Worm (Caenorhabditis elegans) whole organism, late embryonic: ENCODE data around the gene C15C8.7.
A peak's percentile ranks its signal among the peaks of the same experiment; 100 is the strongest.

Source experiments
- C08G9.2 ChIP-seq: sonication (generic microtip); optimal IDR thresholded peaks from 2 replicates; lab custom pipeline; 2016; ENCODE audit warnings: mild to moderate bottlenecking, missing genetic modification characterization, moderate library complexity, missing compliant biosample characterization
- K02D7.2 ChIP-seq: sonication (generic microtip); optimal IDR thresholded peaks from 2 replicates; lab custom pipeline; 2017; ENCODE audit warnings: mild to moderate bottlenecking, missing genetic modification characterization, missing compliant biosample characterization
- Y22D7AL.16 ChIP-seq: sonication (generic microtip); optimal IDR thresholded peaks from 2 replicates; lab custom pipeline; 2016; ENCODE audit warnings: missing genetic modification characterization, missing compliant biosample characterization
- ahr-1 ChIP-seq: sonication (generic microtip); optimal IDR thresholded peaks from 2 replicates; lab custom pipeline; 2016; ENCODE audit warnings: missing genetic modification characterization, missing compliant biosample characterization
- ama-1 ChIP-seq: fragments of 150-350 bp; optimal IDR thresholded peaks from 2 replicates; lab custom pipeline; 2014
- ceh-18 ChIP-seq: sonication (generic microtip); optimal IDR thresholded peaks from 2 replicates; lab custom pipeline; 2016; ENCODE audit warnings: missing genetic modification characterization, missing compliant biosample characterization
- ceh-19 ChIP-seq: fragments of 200-800 bp; sonication (Bioruptor generic); optimal IDR thresholded peaks from 2 replicates; lab custom pipeline; 2018; ENCODE audit warnings: mild to moderate bottlenecking, missing genetic modification characterization, missing compliant biosample characterization
- ceh-22 ChIP-seq: sonication (generic microtip); optimal IDR thresholded peaks from 2 replicates; lab custom pipeline; 2017; ENCODE audit warnings: missing biosample characterization, missing genetic modification characterization
- ceh-45 ChIP-seq: fragments of 200-800 bp; sonication (Bioruptor generic); IDR thresholded peaks from 2 replicates; pipeline ENCODE4 v1.3.6; 2022; ENCODE audit warnings: missing genetic modification reagents, missing genetic modification characterization, missing compliant biosample characterization
- ceh-6 ChIP-seq: fragments of 200-800 bp; sonication (Bioruptor generic); optimal IDR thresholded peaks from 2 replicates; lab custom pipeline; 2018; ENCODE audit warnings: mild to moderate bottlenecking, missing genetic modification characterization, missing compliant biosample characterization
- ceh-9 ChIP-seq: sonication (generic microtip); optimal IDR thresholded peaks from 2 replicates; lab custom pipeline; 2016; ENCODE audit warnings: mild to moderate bottlenecking, missing genetic modification characterization, inconsistent platforms, missing compliant biosample characterization
- che-1 ChIP-seq: sonication (generic microtip); optimal IDR thresholded peaks from 2 replicates; lab custom pipeline; 2016; ENCODE audit warnings: mild to moderate bottlenecking, missing genetic modification characterization, missing compliant biosample characterization
- dmd-4 ChIP-seq: sonication (generic microtip); optimal IDR thresholded peaks from 2 replicates; lab custom pipeline; 2016; ENCODE audit warnings: borderline replicate concordance, missing genetic modification characterization, missing compliant biosample characterization
- dve-1 ChIP-seq: sonication (generic microtip); optimal IDR thresholded peaks from 2 replicates; lab custom pipeline; 2017; ENCODE audit warnings: antibody characterized with exemption, mild to moderate bottlenecking, missing genetic modification characterization, missing compliant biosample characterization
- ets-4 ChIP-seq: sonication (generic microtip); optimal IDR thresholded peaks from 2 replicates; lab custom pipeline; 2016; ENCODE audit warnings: missing genetic modification characterization, missing compliant biosample characterization
- eyg-1 ChIP-seq: sonication (generic microtip); optimal IDR thresholded peaks from 2 replicates; lab custom pipeline; 2016; ENCODE audit warnings: missing genotype, missing genetic modification characterization, missing compliant biosample characterization
- fax-1 ChIP-seq: sonication (generic microtip); optimal IDR thresholded peaks from 2 replicates; lab custom pipeline; 2016; ENCODE audit warnings: missing genotype, missing genetic modification characterization, missing compliant biosample characterization
- fkh-6 ChIP-seq: sonication (generic microtip); optimal IDR thresholded peaks from 2 replicates; lab custom pipeline; 2016; ENCODE audit warnings: missing genetic modification characterization, missing compliant biosample characterization
- gmeb-2 ChIP-seq: sonication (generic microtip); optimal IDR thresholded peaks from 2 replicates; lab custom pipeline; 2016; ENCODE audit warnings: missing genetic modification characterization, inconsistent platforms, missing compliant biosample characterization
- hlh-30 ChIP-seq: sonication (generic microtip); optimal IDR thresholded peaks from 2 replicates; lab custom pipeline; 2017; ENCODE audit warnings: antibody characterized with exemption, missing genetic modification characterization, missing compliant biosample characterization; ENCODE audit not compliant: insufficient read depth
- lim-6 ChIP-seq: sonication (generic microtip); optimal IDR thresholded peaks from 2 replicates; lab custom pipeline; 2016; ENCODE audit warnings: missing genetic modification characterization, missing compliant biosample characterization
- madf-2 ChIP-seq: sonication (generic microtip); optimal IDR thresholded peaks from 2 replicates; lab custom pipeline; 2017; ENCODE audit warnings: missing genetic modification characterization, missing compliant biosample characterization
- mec-3 ChIP-seq: sonication (generic microtip); optimal IDR thresholded peaks from 2 replicates; lab custom pipeline; 2016; ENCODE audit warnings: borderline replicate concordance, missing genetic modification characterization, missing compliant biosample characterization
- npax-4 ChIP-seq: sonication (generic microtip); optimal IDR thresholded peaks from 2 replicates; lab custom pipeline; 2016; ENCODE audit warnings: missing genetic modification characterization, missing compliant biosample characterization
- odd-2 ChIP-seq: sonication (generic microtip); optimal IDR thresholded peaks from 2 replicates; lab custom pipeline; 2017; ENCODE audit warnings: antibody characterized with exemption, mild to moderate bottlenecking, missing genetic modification characterization, missing compliant biosample characterization
- pax-1 ChIP-seq: fragments of 150-350 bp; optimal IDR thresholded peaks from 2 replicates; lab custom pipeline; 2014; ENCODE audit warnings: missing biosample characterization, missing genetic modification characterization
- pha-2 ChIP-seq: sonication (generic microtip); optimal IDR thresholded peaks from 2 replicates; lab custom pipeline; 2017; ENCODE audit warnings: mild to moderate bottlenecking, missing genetic modification characterization, missing compliant biosample characterization
- pha-4 ChIP-seq: fragments of 150-350 bp; optimal IDR thresholded peaks from 2 replicates; lab custom pipeline; 2018; ENCODE audit warnings: missing biosample characterization, missing genetic modification reagents, missing genetic modification characterization
- pros-1 ChIP-seq: fragments of 150-350 bp; optimal IDR thresholded peaks from 2 replicates; lab custom pipeline; 2014; ENCODE audit warnings: missing biosample characterization, missing genetic modification reagents, missing genetic modification characterization
- rnt-1 ChIP-seq: sonication (generic microtip); optimal IDR thresholded peaks from 2 replicates; lab custom pipeline; 2016; ENCODE audit warnings: missing genetic modification characterization, missing compliant biosample characterization
- tbx-2 ChIP-seq: sonication (generic microtip); optimal IDR thresholded peaks from 2 replicates; lab custom pipeline; 2016; ENCODE audit warnings: missing genetic modification characterization, missing compliant biosample characterization
- tbx-7 ChIP-seq: sonication (generic microtip); optimal IDR thresholded peaks from 2 replicates; lab custom pipeline; 2016; ENCODE audit warnings: missing genotype, missing genetic modification characterization, missing compliant biosample characterization
- ttx-3 ChIP-seq: sonication (generic microtip); optimal IDR thresholded peaks from 2 replicates; lab custom pipeline; 2016; ENCODE audit warnings: missing genetic modification reagents, missing genetic modification characterization, missing compliant biosample characterization
- unc-3 ChIP-seq, 2 experiments: fragments of 200-800 bp in 1 of 2; sonication (Bioruptor generic) in 1 of 2; sonication (generic microtip) in 1 of 2; conservative IDR thresholded peaks in 1 of 2; optimal IDR thresholded peaks in 1 of 2; 2 replicates each; pipeline versions ENCODE4 v1.3.6 to Lab custom; 2016 to 2022; ENCODE audit warnings: missing compliant biosample characterization in 2 of 2, missing genetic modification characterization in 2 of 2, missing genetic modification reagents in 1 of 2
- unc-42 ChIP-seq: sonication (generic microtip); optimal IDR thresholded peaks from 2 replicates; lab custom pipeline; 2016; ENCODE audit warnings: missing genotype, missing genetic modification characterization, missing compliant biosample characterization
- unc-55 ChIP-seq: sonication (generic microtip); optimal IDR thresholded peaks from 2 replicates; lab custom pipeline; 2017; ENCODE audit warnings: missing biosample characterization, missing genetic modification reagents, missing genetic modification characterization
- zip-5 ChIP-seq: sonication (generic microtip); optimal IDR thresholded peaks from 2 replicates; lab custom pipeline; 2016; ENCODE audit warnings: missing genetic modification characterization, missing compliant biosample characterization

The C15C8.7 gene

DNA sequence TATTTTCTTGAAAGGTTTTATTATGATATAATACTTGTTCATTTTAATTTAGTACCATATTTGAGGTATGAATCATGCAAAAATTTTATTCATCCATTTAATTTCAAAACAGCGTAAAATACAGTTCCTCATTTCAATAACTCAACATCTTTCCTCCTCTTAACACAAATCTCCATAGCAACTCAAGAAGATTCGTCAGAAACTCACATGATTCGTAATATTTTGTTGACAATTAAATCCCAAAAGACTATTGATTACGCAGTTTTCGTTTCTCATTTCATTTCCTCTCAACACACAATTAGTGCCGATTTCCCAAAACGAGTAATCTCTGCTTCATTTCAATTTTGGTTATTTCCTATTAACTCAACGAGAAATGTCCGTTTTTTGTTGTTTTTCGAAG, 36.5 kb downstream of the C15C8.7 start, which contains the start of gene R11D1.2:
TSS of gene R11D1.2 (plus strand) at position 301 of the 400 bp plus-strand sequence.
- TF ChIP-seq pha-2 (tag; lab: Kevin White, UChicago) (no peak), zip-5 (tag; lab: Kevin White, UChicago) (no peak), mec-3 (no peak), gmeb-2 (tag; lab: Kevin White, UChicago) (no peak), madf-2 (tag; lab: Kevin White, UChicago) (no peak), odd-2 (tag; lab: Kevin White, UChicago) (no peak), rnt-1 (tag; lab: Kevin White, UChicago) (no peak)

DNA sequence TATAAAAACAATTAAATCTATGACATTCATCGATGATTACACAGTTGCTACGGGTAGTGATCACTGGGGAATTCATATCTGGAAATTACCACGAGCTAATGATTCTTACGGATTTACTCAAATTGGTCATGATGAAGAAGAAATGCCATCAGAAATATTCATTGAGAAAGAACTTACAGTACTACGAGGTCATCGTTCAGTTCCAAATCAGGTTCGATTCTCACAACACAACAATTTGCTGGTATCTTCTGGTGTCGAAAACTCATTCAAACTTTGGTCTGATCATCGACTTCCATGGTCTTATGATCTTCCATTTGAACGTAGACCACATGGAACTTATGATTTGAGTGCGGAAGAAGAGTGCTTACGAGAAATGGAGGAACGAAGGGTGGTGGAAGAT, 38.3 kb downstream of the C15C8.7 start:
- TF ChIP-seq ahr-1 (tag; lab: Kevin White, UChicago) = no peak
- TF ChIP-seq rnt-1 (tag; lab: Kevin White, UChicago) = no peak
- no peak for TF ChIP-seq ceh-19 (GFP tag; lab: Kevin White, UChicago)
- no peak for TF ChIP-seq ceh-18 (tag; lab: Kevin White, UChicago)
- no peak for TF ChIP-seq che-1 (tag; lab: Kevin White, UChicago)
- no peak for TF ChIP-seq ama-1 (lab: Kevin White, UChicago)
- no peak for TF ChIP-seq pax-1
- no peak for TF ChIP-seq fax-1 (tag; lab: Kevin White, UChicago)
- no peak for TF ChIP-seq hlh-30 (tag; lab: Kevin White, UChicago)
- no peak for TF ChIP-seq zip-5 (tag; lab: Kevin White, UChicago)
- no peak for TF ChIP-seq unc-55
- TF ChIP-seq unc-3 (GFP tag; conservative IDR thresholded peaks at IDR 0.05; lab: Robert Waterston, UW) = no peak
- no peak for TF ChIP-seq unc-3 (tag; optimal IDR thresholded peaks at IDR 0.05; lab: Kevin White, UChicago)
- TF ChIP-seq ceh-45 (GFP tag; lab: Robert Waterston, UW) = no peak
- TF ChIP-seq dve-1 (tag; lab: Kevin White, UChicago) = no peak
- TF ChIP-seq ceh-9 (tag; lab: Kevin White, UChicago) = no peak
- TF ChIP-seq ceh-22 (tag; lab: Kevin White, UChicago) = no peak

DNA sequence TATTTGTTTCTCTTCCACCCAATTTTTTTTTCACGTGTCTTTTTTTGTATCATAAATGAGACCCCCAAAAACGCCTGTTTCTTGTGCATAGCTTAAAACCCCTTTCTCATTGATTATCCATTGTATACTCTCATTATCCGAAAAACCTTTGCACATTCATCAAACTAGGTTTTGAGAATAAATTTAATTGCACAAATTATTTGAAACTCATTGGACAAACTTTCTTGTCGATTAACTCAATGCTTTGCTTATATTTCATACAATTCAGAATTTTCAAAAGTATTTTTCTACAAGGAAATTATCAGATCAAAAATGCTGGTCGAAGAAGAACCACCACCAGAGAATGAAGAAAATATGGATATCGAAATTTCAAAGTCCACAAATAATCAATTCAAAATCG, 40.8 kb downstream of the C15C8.7 start, which contains the start of gene R11D1.1:
TSS of gene R11D1.1 (plus strand) at position 301 of the 400 bp plus-strand sequence.
- TF ChIP-seq K02D7.2 (tag; lab: Kevin White, UChicago) (no peak), pros-1 (tag; lab: Kevin White, UChicago) (no peak), gmeb-2 (tag; lab: Kevin White, UChicago) (no peak), tbx-7 (no peak)

DNA sequence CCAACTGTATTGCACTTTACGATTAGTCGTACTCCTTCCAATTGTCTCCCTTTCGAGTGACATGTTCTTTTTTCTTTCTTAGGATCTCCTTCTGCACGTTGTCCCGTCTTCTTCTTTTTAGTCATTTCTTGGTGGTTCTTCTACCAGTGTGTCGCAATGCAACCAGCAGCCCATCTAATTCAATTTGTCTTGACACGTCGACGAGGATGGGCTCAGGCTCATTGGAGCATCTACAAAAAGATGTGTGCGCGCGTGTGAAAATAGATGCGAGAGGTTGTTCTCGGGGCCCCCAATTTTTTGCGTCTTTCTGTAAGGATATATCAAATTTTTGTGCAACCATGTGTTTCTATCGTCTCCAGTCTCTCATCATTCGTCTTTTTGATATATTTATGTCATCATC, 43.2 kb downstream of the C15C8.7 start:
- TF ChIP-seq unc-42 (tag; lab: Kevin White, UChicago) (peak; percentile 86), odd-2 (tag; lab: Kevin White, UChicago) (no peak)

DNA sequence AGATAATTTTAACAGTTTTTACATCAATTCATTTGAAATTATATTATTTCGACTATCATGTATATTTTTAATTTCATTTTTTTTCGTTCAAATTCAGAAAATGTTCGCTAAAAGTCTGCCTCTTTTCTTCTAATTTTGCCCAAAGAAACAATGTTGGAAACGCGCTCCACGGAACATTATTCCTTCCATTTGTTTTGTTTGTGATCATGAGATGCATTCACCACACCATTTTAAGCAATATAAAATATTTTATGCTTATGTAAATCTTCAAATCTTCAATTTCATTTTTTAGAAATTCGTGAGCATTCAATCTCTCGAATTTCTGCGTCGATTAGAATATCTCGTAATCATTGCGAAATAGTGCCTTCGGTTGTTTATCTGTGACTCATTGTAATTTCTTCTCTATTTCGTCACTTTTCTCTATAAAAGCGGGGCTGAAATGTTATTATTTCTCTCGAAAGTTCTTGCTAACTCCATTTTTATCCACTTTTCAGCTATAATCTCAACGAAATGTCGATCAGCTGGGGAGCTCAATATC, 47.4 kb downstream of the C15C8.7 start, which contains the start of gene istr-1:
TSS of gene istr-1 (plus strand) at position 495 of the 538 bp plus-strand sequence.
- TF ChIP-seq tbx-2 (no peak), hlh-30 (tag; lab: Kevin White, UChicago) (peak; percentile 21), che-1 (tag; lab: Kevin White, UChicago) (no peak), eyg-1 (no peak), pax-1 (no peak), fkh-6 (no peak), K02D7.2 (tag; lab: Kevin White, UChicago) (no peak), zip-5 (tag; lab: Kevin White, UChicago) (no peak), C08G9.2 (no peak)

DNA sequence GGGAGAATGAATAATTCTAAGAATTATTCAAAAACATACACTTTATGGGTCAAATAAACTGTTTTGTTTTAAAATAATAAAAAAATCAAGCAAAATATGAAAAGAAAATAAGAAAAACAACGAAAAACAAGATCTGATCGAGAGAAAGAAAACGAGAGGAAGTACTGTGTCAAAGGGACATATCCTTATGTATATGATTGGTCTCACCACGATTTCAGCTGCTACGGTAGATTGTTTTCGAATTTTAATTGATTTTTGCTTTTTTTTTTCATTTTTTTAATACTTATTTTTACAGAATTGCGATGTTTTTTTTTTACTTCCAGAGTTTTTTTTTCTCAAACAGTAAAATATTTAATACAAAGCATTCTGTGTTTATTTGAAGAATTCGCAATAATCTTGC, 48.1 kb downstream of the C15C8.7 start:
- TF ChIP-seq lim-6 (tag; lab: Kevin White, UChicago) = no peak
- no peak for TF ChIP-seq pha-2 (tag; lab: Kevin White, UChicago)
- TF ChIP-seq ceh-6 (GFP tag; lab: Kevin White, UChicago) = no peak
- TF ChIP-seq pha-4 = no peak
- TF ChIP-seq che-1 (tag; lab: Kevin White, UChicago) = no peak
- TF ChIP-seq npax-4 = no peak
- TF ChIP-seq dmd-4 (tag; lab: Kevin White, UChicago) = no peak
- TF ChIP-seq ets-4 (tag; lab: Kevin White, UChicago) = no peak
- TF ChIP-seq ceh-19 (GFP tag; lab: Kevin White, UChicago) = no peak
- TF ChIP-seq unc-42 (tag; lab: Kevin White, UChicago) = no peak
- no peak for TF ChIP-seq ceh-18 (tag; lab: Kevin White, UChicago)
- no peak for TF ChIP-seq hlh-30 (tag; lab: Kevin White, UChicago)
- TF ChIP-seq Y22D7AL.16 (tag; lab: Kevin White, UChicago) = no peak
- no peak for TF ChIP-seq C08G9.2
- TF ChIP-seq ceh-22 (tag; lab: Kevin White, UChicago) = no peak
- TF ChIP-seq ttx-3 (tag; lab: Kevin White, UChicago) = no peak
- TF ChIP-seq tbx-2 = no peak
